Fruit fly (Drosophila melanogaster): Measurements from ENCODE around the gene CG31431.

CG31431 gene

dm6 chr3R:21899170-21899575, 28.7 kb downstream of the CG31431 start (continued):
- no peak for TF ChIP-seq Blimp-1 (GFP tag; optimal IDR thresholded peaks at IDR 0.05)
- TF ChIP-seq net (GFP tag; optimal IDR thresholded peaks at IDR 0.05): peak; percentile 50
- TF ChIP-seq CG11762 (GFP tag; optimal IDR thresholded peaks at IDR 0.05; ENCODE audit: insufficient read depth): peak; percentile 51
- peak; percentile 50 for TF ChIP-seq Lpt (GFP tag; optimal IDR thresholded peaks at IDR 0.05)
- TF ChIP-seq CG8632 (GFP tag; optimal IDR thresholded peaks at IDR 0.05): peak; percentile 43
- TF ChIP-seq Hr39 (GFP tag; optimal IDR thresholded peaks at IDR 0.05): peak; percentile 44
- TF ChIP-seq CG15336 (GFP tag; IDR thresholded peaks at IDR 0.05): peak; percentile 61
- peak; percentile 34; the same call in 1 of the 3 replicates for TF ChIP-seq eg (GFP tag; IDR thresholded peaks at IDR 0.05)
- TF ChIP-seq lz (GFP tag; optimal IDR thresholded peaks at IDR 0.05): peak; percentile 56
- peak; percentile 73 for TF ChIP-seq Eip75B (GFP tag; optimal IDR thresholded peaks at IDR 0.05)
- no peak for TF ChIP-seq fd85E (GFP tag; optimal IDR thresholded peaks at IDR 0.05)
- TF ChIP-seq dac (GFP tag; optimal IDR thresholded peaks at IDR 0.05): peak; percentile 12
- peak; percentile 69 for TF ChIP-seq CG32006 (GFP tag; optimal IDR thresholded peaks at IDR 0.05)
- TF ChIP-seq CG3032 (tag; optimal IDR thresholded peaks at IDR 0.05): peak; percentile 88
- peak; percentile 35 for TF ChIP-seq CG11902 (GFP tag; optimal IDR thresholded peaks at IDR 0.05)
- TF ChIP-seq Sox14 (GFP tag; optimal IDR thresholded peaks at IDR 0.05): peak; percentile 59
- TF ChIP-seq pdm3 (GFP tag; optimal IDR thresholded peaks at IDR 0.05): peak; percentile 52
- no peak for TF ChIP-seq fkh (GFP tag; optimal IDR thresholded peaks at IDR 0.05)
- TF ChIP-seq CG10631 (GFP tag; optimal IDR thresholded peaks at IDR 0.05): peak; percentile 71
- TF ChIP-seq ss (GFP tag; optimal IDR thresholded peaks at IDR 0.05): peak; percentile 66 to 74
- peak; percentile 61 for TF ChIP-seq achi (GFP tag; optimal IDR thresholded peaks at IDR 0.05)
- peak; percentile 82 for TF ChIP-seq CG10669 (GFP tag; optimal IDR thresholded peaks at IDR 0.05)
- TF ChIP-seq Met (GFP tag; optimal IDR thresholded peaks at IDR 0.05): peak; percentile 55
- peak; percentile 61 for TF ChIP-seq Smox (GFP tag; optimal IDR thresholded peaks at IDR 0.05)
- no peak for TF ChIP-seq vri (GFP tag; optimal IDR thresholded peaks at IDR 0.05)
- no peak for TF ChIP-seq Ets21C (GFP tag; optimal IDR thresholded peaks at IDR 0.05)
- peak; percentile 80 for TF ChIP-seq dsx (GFP tag; optimal IDR thresholded peaks at IDR 0.05; ENCODE audit: poor library complexity, severe bottlenecking)

dm6 chr3R:21904345-21904744, 33.9 kb downstream of the CG31431 start:
- TF ChIP-seq spab (GFP tag; optimal IDR thresholded peaks at IDR 0.05) (no peak), CG6276 (GFP tag; optimal IDR thresholded peaks at IDR 0.05) (no peak), Smox (GFP tag; optimal IDR thresholded peaks at IDR 0.05) (no peak), fkh (GFP tag; optimal IDR thresholded peaks at IDR 0.05) (no peak), Sox15 (GFP tag; optimal IDR thresholded peaks at IDR 0.05) (no peak), CG31627 (GFP tag; optimal IDR thresholded peaks at IDR 0.05) (peak; percentile 15), net (GFP tag; optimal IDR thresholded peaks at IDR 0.05) (no peak), vri (GFP tag; optimal IDR thresholded peaks at IDR 0.05) (no peak), CG6854 (GFP tag; optimal IDR thresholded peaks at IDR 0.05) (no peak), fd59A (GFP tag; optimal IDR thresholded peaks at IDR 0.05) (no peak), Met (GFP tag; optimal IDR thresholded peaks at IDR 0.05) (no peak), Eip75B (GFP tag; optimal IDR thresholded peaks at IDR 0.05) (no peak), CG6808 (GFP tag; optimal IDR thresholded peaks at IDR 0.05) (no peak), Eip78C (GFP tag) (no peak), esn (GFP tag; optimal IDR thresholded peaks at IDR 0.05) (peak; percentile 19), CG16779 (tag; optimal IDR thresholded peaks at IDR 0.05) (no peak), CG10669 (GFP tag; optimal IDR thresholded peaks at IDR 0.05) (peak; percentile 2), lz (GFP tag; optimal IDR thresholded peaks at IDR 0.05) (no peak), pdm3 (GFP tag; optimal IDR thresholded peaks at IDR 0.05) (no peak), Sox102F (GFP tag; optimal IDR thresholded peaks at IDR 0.05) (no peak), fd85E (GFP tag; optimal IDR thresholded peaks at IDR 0.05) (no peak), CG6792 (GFP tag; optimal IDR thresholded peaks at IDR 0.05) (no peak), Hr39 (GFP tag; optimal IDR thresholded peaks at IDR 0.05) (peak; percentile 3), CG8632 (GFP tag; optimal IDR thresholded peaks at IDR 0.05) (no peak), CG32006 (GFP tag; optimal IDR thresholded peaks at IDR 0.05) (no peak), ss (GFP tag; optimal IDR thresholded peaks at IDR 0.05) (peak in 1 of 2 experiments; percentile 24), salr (GFP tag; optimal IDR thresholded peaks at IDR 0.05) (no peak), CG11294 (GFP tag; IDR thresholded peaks at IDR 0.05) (no peak), topi (GFP tag; optimal IDR thresholded peaks at IDR 0.05) (no peak), Sox14 (GFP tag; optimal IDR thresholded peaks at IDR 0.05) (no peak), CG4318 (GFP tag; optimal IDR thresholded peaks at IDR 0.05) (no peak), CG1621 (tag; optimal IDR thresholded peaks at IDR 0.05) (peak; percentile 24)

Data from whole organism, prepupa.